Fruit fly (Drosophila melanogaster) whole organism, adult: ENCODE data around the gene wrd.

Experiments used
- CG11617 ChIP-seq: fragments of 200-800 bp; sonication (Bioruptor generic); optimal IDR thresholded peaks from 2 replicates; lab custom pipeline; 2017; ENCODE audit warnings: mild to moderate bottlenecking, missing biosample characterization, missing genetic modification reagents, missing genetic modification characterization
- CG1620 ChIP-seq: fragments of 200-800 bp; sonication (Bioruptor generic); optimal IDR thresholded peaks from 2 replicates; lab custom pipeline; 2016; ENCODE audit warnings: missing biosample characterization, missing genetic modification characterization
- CG5204 ChIP-seq: fragments of 200-800 bp; sonication (Bioruptor generic); optimal IDR thresholded peaks from 2 replicates; lab custom pipeline; 2016; ENCODE audit warnings: missing biosample characterization, missing genetic modification characterization
- Clk ChIP-seq: fragments of 200-800 bp; sonication (Bioruptor generic); optimal IDR thresholded peaks from 2 replicates; lab custom pipeline; 2017; ENCODE audit warnings: missing biosample characterization, missing genetic modification characterization
- Crg-1 ChIP-seq: fragments of 200-800 bp; sonication (Bioruptor generic); optimal IDR thresholded peaks from 2 replicates; lab custom pipeline; 2016; ENCODE audit warnings: missing biosample characterization, missing genetic modification characterization
- cnc ChIP-seq, 2 experiments: fragments of >200 bp; optimal IDR thresholded peaks; 2 replicates each; lab custom pipeline; 2017
- kay ChIP-seq: fragments of 200-800 bp; sonication (Bioruptor generic); peaks from one replicate; lab custom pipeline; 2016; ENCODE audit warnings: missing biosample characterization, missing genetic modification characterization, borderline replicate concordance
- tj ChIP-seq: fragments of 200-800 bp; sonication (Bioruptor generic); optimal IDR thresholded peaks from 3 replicates; lab custom pipeline; 2017; ENCODE audit warnings: missing biosample characterization, mild to moderate bottlenecking, missing genetic modification characterization, moderate library complexity

dm6 chr3R:18146629-18147028 is 20.9 kb upstream of the wrd start:
- TF ChIP-seq CG11617 (GFP tag; lab: Kevin White, UChicago) (no peak), tj (GFP tag; lab: Kevin White, UChicago) (no peak), kay (GFP tag; lab: Kevin White, UChicago) (no peak), Clk (GFP tag; lab: Kevin White, UChicago) (no peak), cnc (optimal IDR thresholded peaks at IDR 0.05; lab: Kevin White, UChicago) (no peak), CG1620 (GFP tag; lab: Kevin White, UChicago) (no peak), Crg-1 (GFP tag; lab: Kevin White, UChicago) (no peak), CG5204 (GFP tag; lab: Kevin White, UChicago) (no peak)
